Fruit fly (Drosophila melanogaster): Measurements from ENCODE around the gene CG8219.

Gene CG8219

DNA sequence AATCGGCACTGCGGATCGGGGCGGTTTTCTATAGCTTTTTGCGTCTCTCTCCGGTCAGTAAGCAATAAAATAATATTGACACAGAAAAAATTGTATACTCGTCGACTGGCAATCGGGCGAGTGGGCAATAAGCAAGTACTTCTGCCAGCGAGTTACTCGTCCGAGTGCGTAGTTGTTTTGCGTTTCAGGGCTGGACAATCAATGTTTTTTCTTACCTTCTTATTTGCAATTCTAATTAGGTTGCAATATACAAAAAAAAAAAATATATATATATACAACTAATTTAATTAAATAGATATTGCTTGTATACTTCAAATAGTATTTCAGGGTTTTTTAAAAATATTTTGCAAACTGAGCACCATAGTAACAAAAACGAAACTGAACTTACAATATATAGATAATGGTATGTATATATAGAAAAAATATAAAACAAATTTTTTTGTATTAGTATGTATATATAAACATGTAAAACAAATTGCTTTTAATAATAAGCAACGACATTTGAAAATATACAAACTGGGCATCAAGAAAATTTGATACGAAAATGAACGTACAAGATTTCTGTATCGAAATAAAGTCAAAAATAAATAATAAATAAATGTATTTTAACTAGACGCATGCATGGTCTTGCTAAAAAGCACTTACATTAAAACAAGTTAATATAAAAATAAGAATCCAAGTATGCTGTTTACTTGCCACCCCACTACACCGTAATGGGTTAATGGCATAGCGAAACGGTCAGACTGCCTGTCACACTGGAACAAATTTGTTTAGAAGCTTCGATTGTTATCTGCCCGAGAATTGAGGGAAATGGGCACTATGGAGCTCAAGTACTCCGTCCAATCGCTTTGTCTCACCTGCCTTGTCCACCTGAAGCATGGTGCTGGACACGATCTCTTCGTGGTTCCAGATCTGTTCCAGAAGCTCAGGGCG lies 11.0 kb upstream of the CG8219 start, which contains the start of the genes D19A and CG7386 (continued):
- TF ChIP-seq CG8290 (GFP tag; optimal IDR thresholded peaks at IDR 0.05), result peak; percentile 4
- TF ChIP-seq CG8290 (tag; optimal IDR thresholded peaks at IDR 0.05), result peak in 1 of 2 experiments; percentile 86
- TF ChIP-seq CG8089 (GFP tag; optimal IDR thresholded peaks at IDR 0.05), result peak; percentile 18
- no peak for TF ChIP-seq en (GFP tag; optimal IDR thresholded peaks at IDR 0.05)
- no peak for TF ChIP-seq ftz-f1 (GFP tag; optimal IDR thresholded peaks at IDR 0.05)
- peak; percentile 68 for TF ChIP-seq Antp (GFP tag; optimal IDR thresholded peaks at IDR 0.05)
- peak; percentile 44; the same call in 1 of the 2 replicates for TF ChIP-seq CG11085 (GFP tag; IDR thresholded peaks at IDR 0.05)
- TF ChIP-seq sna (GFP tag; IDR thresholded peaks at IDR 0.05; ENCODE audit: partially characterized antibody), result 0 out of 2 replicates have a peak, but pooled peaks have one; percentile 12
- peak; percentile 29 for TF ChIP-seq maf-S (GFP tag; optimal IDR thresholded peaks at IDR 0.05)
- peak; percentile 47 for TF ChIP-seq CG14710 (tag; optimal IDR thresholded peaks at IDR 0.05)
- TF ChIP-seq H15 (GFP tag; IDR thresholded peaks at IDR 0.05), result peak; percentile 77
- peak; percentile 22 for TF ChIP-seq Myb (GFP tag; optimal IDR thresholded peaks at IDR 0.05)
- no peak for TF ChIP-seq Doc2 (GFP tag; IDR thresholded peaks at IDR 0.05)
- no peak for TF ChIP-seq p53 (GFP tag; optimal IDR thresholded peaks at IDR 0.05)
- peak; percentile 23 for TF ChIP-seq ewg (GFP tag; optimal IDR thresholded peaks at IDR 0.05)
- TF ChIP-seq Dek (tag; optimal IDR thresholded peaks at IDR 0.05), result peak; percentile 47
- TF ChIP-seq wor (GFP tag; IDR thresholded peaks at IDR 0.05), result peak; percentile 42; the same call in 1 of the 2 replicates
- no peak for TF ChIP-seq Hmx (GFP tag; optimal IDR thresholded peaks at IDR 0.05)
- peak; percentile 47 for TF ChIP-seq CG10267 (tag; optimal IDR thresholded peaks at IDR 0.05)
- TF ChIP-seq zen2 (GFP tag; IDR thresholded peaks at IDR 0.05; ENCODE audit: partially characterized antibody), result no peak
- TF ChIP-seq CG2120 (GFP tag; optimal IDR thresholded peaks at IDR 0.05), result peak; percentile 79
- TF ChIP-seq CG10654 (GFP tag; optimal IDR thresholded peaks at IDR 0.05), result peak; percentile 2
- peak; percentile 75; the same call in 2 of the 3 replicates for TF ChIP-seq CG17361 (GFP tag; IDR thresholded peaks at IDR 0.05)
- TF ChIP-seq lab (GFP tag; optimal IDR thresholded peaks at IDR 0.05), result peak; percentile 59
- 0 out of 3 replicates have a peak, but pooled peaks have one; percentile 57 for TF ChIP-seq CG2889 (GFP tag; IDR thresholded peaks at IDR 0.05)
- peak; percentile 49 for TF ChIP-seq gcm2 (GFP tag; optimal IDR thresholded peaks at IDR 0.05)
- TF ChIP-seq Dip3 (GFP tag; optimal IDR thresholded peaks at IDR 0.05), result peak; percentile 46
- TF ChIP-seq bbx (GFP tag; IDR thresholded peaks at IDR 0.05; ENCODE audit: partially characterized antibody), result 0 out of 2 replicates have a peak, but pooled peaks have one; percentile 36
- peak; percentile 53 for TF ChIP-seq ranshi (GFP tag; IDR thresholded peaks at IDR 0.05)
- TF ChIP-seq CG30403 (GFP tag; optimal IDR thresholded peaks at IDR 0.05), result peak; percentile 55
- peak; percentile 44 for TF ChIP-seq CG17359 (tag; optimal IDR thresholded peaks at IDR 0.05)
- TF ChIP-seq Xbp1 (GFP tag; optimal IDR thresholded peaks at IDR 0.05), result peak; percentile 67
- TF ChIP-seq stc (GFP tag; IDR thresholded peaks at IDR 0.05), result peak; percentile 54; the same call in 1 of the 2 replicates
- no peak for TF ChIP-seq tio (GFP tag; optimal IDR thresholded peaks at IDR 0.05)
- TF ChIP-seq fd102C (GFP tag; optimal IDR thresholded peaks at IDR 0.05), result no peak
- peak; percentile 78 for TF ChIP-seq CG11456 (GFP tag; IDR thresholded peaks at IDR 0.05)
- no peak for TF ChIP-seq CG7271 (tag; optimal IDR thresholded peaks at IDR 0.05)
- TF ChIP-seq pita (GFP tag; optimal IDR thresholded peaks at IDR 0.05), result no peak
- peak; percentile 61 for TF ChIP-seq Optix (GFP tag; IDR thresholded peaks at IDR 0.05)
- peak; percentile 59 for TF ChIP-seq CG1603 (tag; optimal IDR thresholded peaks at IDR 0.05)
- TF ChIP-seq ash1 (GFP tag; optimal IDR thresholded peaks at IDR 0.05), result no peak
- peak in 1 of 3 experiments; percentile 15 for TF ChIP-seq lola (GFP tag; optimal IDR thresholded peaks at IDR 0.05)
- TF ChIP-seq HLH3B (GFP tag; IDR thresholded peaks at IDR 0.05), result peak; percentile 60
- no peak for TF ChIP-seq Hr78 (GFP tag; optimal IDR thresholded peaks at IDR 0.05)
- 0 out of 2 replicates have a peak, but pooled peaks have one; percentile 28 for TF ChIP-seq Dref (GFP tag; IDR thresholded peaks at IDR 0.05)
- TF ChIP-seq oc (tag; optimal IDR thresholded peaks at IDR 0.05), result no peak
- TF ChIP-seq C15 (GFP tag; IDR thresholded peaks at IDR 0.05), result no peak
- TF ChIP-seq CG18476 (GFP tag; optimal IDR thresholded peaks at IDR 0.05), result no peak
